Worm (Caenorhabditis elegans) whole organism, L4 larva: ENCODE results near the gene immp-2.

ENCODE experiments used
- T20F7.1 ChIP-seq: fragments of 200-800 bp; sonication (Bioruptor generic); optimal IDR thresholded peaks from 2 replicates; lab custom pipeline; 2018; ENCODE audit warnings: mild to moderate bottlenecking, missing genetic modification characterization, missing compliant biosample characterization
- Y105C5A.15 ChIP-seq: fragments of 200-800 bp; sonication (Bioruptor generic); IDR thresholded peaks from 2 replicates; pipeline ENCODE4 v1.3.6; 2022; ENCODE audit warnings: missing genetic modification characterization, missing compliant biosample characterization
- arid-1 ChIP-seq: fragments of 200-800 bp; sonication (Bioruptor generic); conservative IDR thresholded peaks from 2 replicates; pipeline ENCODE4 v1.3.6; 2022; ENCODE audit warnings: missing genetic modification reagents, missing genetic modification characterization, missing compliant biosample characterization
- attf-4 ChIP-seq: sonication (generic microtip); optimal IDR thresholded peaks from 3 replicates; lab custom pipeline; 2017; ENCODE audit warnings: missing biosample characterization, missing genetic modification characterization
- ceh-20 ChIP-seq: fragments of 200-800 bp; sonication (Bioruptor generic); IDR thresholded peaks from 2 replicates; pipeline ENCODE4 v1.3.6; 2022; ENCODE audit warnings: missing genetic modification reagents, missing genetic modification characterization, missing compliant biosample characterization
- ceh-44 ChIP-seq: fragments of 200-800 bp; sonication (Bioruptor generic); IDR thresholded peaks from 2 replicates; pipeline ENCODE4 v1.3.6; 2022; ENCODE audit warnings: missing genetic modification reagents, missing genetic modification characterization, missing compliant biosample characterization
- cey-2 ChIP-seq: sonication (generic microtip); optimal IDR thresholded peaks from 3 replicates; lab custom pipeline; 2017; ENCODE audit warnings: missing genetic modification characterization, mild to moderate bottlenecking, missing compliant biosample characterization, antibody characterized with exemption, borderline replicate concordance; ENCODE audit not compliant: insufficient read depth
- daf-16 ChIP-seq, 3 experiments: sonication (generic microtip); optimal IDR thresholded peaks; 2 replicates each; lab custom pipeline; 2016 to 2017; ENCODE audit warnings: missing genetic modification characterization in 3 of 3, missing genetic modification reagents in 3 of 3, mild to moderate bottlenecking in 2 of 3, missing compliant biosample characterization in 2 of 3, missing biosample characterization in 1 of 3, moderate library complexity in 1 of 3
- daf-8 ChIP-seq: fragments of 200-800 bp; sonication (Bioruptor generic); IDR thresholded peaks from 2 replicates; pipeline ENCODE4 v1.3.6; 2022; ENCODE audit warnings: missing genetic modification characterization, missing compliant biosample characterization
- dmd-8 ChIP-seq: fragments of 200-800 bp; sonication (Bioruptor generic); IDR thresholded peaks from 2 replicates; pipeline ENCODE4 v1.3.6; 2022; ENCODE audit warnings: missing genetic modification characterization, missing compliant biosample characterization
- hif-1 ChIP-seq, 2 experiments: sonication (generic microtip); optimal IDR thresholded peaks; 2 replicates each; lab custom pipeline; 2016 to 2017; ENCODE audit warnings: missing compliant biosample characterization in 2 of 2, missing genetic modification characterization in 2 of 2, missing genetic modification reagents in 2 of 2, missing genotype in 2 of 2, mild to moderate bottlenecking in 1 of 2
- hlh-11 ChIP-seq: fragments of 200-800 bp; sonication (Bioruptor generic); optimal IDR thresholded peaks from 2 replicates; lab custom pipeline; 2018; ENCODE audit warnings: mild to moderate bottlenecking, missing genetic modification characterization, missing compliant biosample characterization
- hlh-30 ChIP-seq: sonication (generic microtip); optimal IDR thresholded peaks from 2 replicates; lab custom pipeline; 2017; ENCODE audit warnings: antibody characterized with exemption, mild to moderate bottlenecking, missing genetic modification characterization, missing compliant biosample characterization; ENCODE audit not compliant: insufficient read depth
- lsy-2 ChIP-seq, 2 experiments: fragments of 150-350 bp in 1 of 2; sonication (generic microtip) in 1 of 2; optimal IDR thresholded peaks; 2 replicates each; lab custom pipeline; 2014 to 2017; ENCODE audit warnings: missing biosample characterization in 2 of 2, missing genetic modification characterization in 2 of 2
- mep-1 ChIP-seq: fragments of 150-350 bp; sonication (generic microtip); optimal IDR thresholded peaks from 3 replicates; lab custom pipeline; 2014; ENCODE audit warnings: missing biosample characterization, missing genetic modification characterization
- mes-2 ChIP-seq: sonication (generic microtip); optimal IDR thresholded peaks from 2 replicates; lab custom pipeline; 2016; ENCODE audit warnings: missing genotype, mild to moderate bottlenecking, missing genetic modification characterization, missing compliant biosample characterization; ENCODE audit not compliant: poor library complexity, severe bottlenecking
- nhr-102 ChIP-seq: sonication (generic microtip); optimal IDR thresholded peaks from 2 replicates; lab custom pipeline; 2016; ENCODE audit warnings: mild to moderate bottlenecking, missing genetic modification characterization, moderate library complexity, missing compliant biosample characterization
- nhr-25 ChIP-seq: sonication (generic microtip); optimal IDR thresholded peaks from 2 replicates; lab custom pipeline; 2017; ENCODE audit warnings: missing genetic modification characterization, mild to moderate bottlenecking, missing compliant biosample characterization, antibody characterized with exemption, moderate library complexity, borderline replicate concordance; ENCODE audit not compliant: insufficient read depth
- nhr-28 ChIP-seq: fragments of 150-350 bp; optimal IDR thresholded peaks from 2 replicates; lab custom pipeline; 2014; ENCODE audit warnings: missing biosample characterization, missing genetic modification characterization
- pqm-1 ChIP-seq: sonication (generic microtip); optimal IDR thresholded peaks from 2 replicates; lab custom pipeline; 2017; ENCODE audit warnings: missing biosample characterization, missing genetic modification characterization
- saeg-2 ChIP-seq: fragments of 200-800 bp; sonication (Bioruptor generic); IDR thresholded peaks from 2 replicates; pipeline ENCODE4 v1.3.6; 2022; ENCODE audit warnings: missing genetic modification reagents, missing genetic modification characterization, missing compliant biosample characterization
- skn-1 ChIP-seq: fragments of 150-350 bp; optimal IDR thresholded peaks from 2 replicates; lab custom pipeline; 2014; ENCODE audit warnings: missing biosample characterization, missing genetic modification characterization
- snpc-1.2 ChIP-seq: fragments of 200-800 bp; sonication (Bioruptor generic); IDR thresholded peaks from 2 replicates; pipeline ENCODE4 v1.3.6; 2022; ENCODE audit warnings: missing genetic modification reagents, missing genetic modification characterization, missing compliant biosample characterization
- tra-1 ChIP-seq: fragments of 200-800 bp; sonication (Bioruptor generic); IDR thresholded peaks from 2 replicates; pipeline ENCODE4 v1.3.6; 2022; ENCODE audit warnings: missing genetic modification reagents, missing genetic modification characterization, missing compliant biosample characterization
- unc-130 ChIP-seq: sonication (generic microtip); optimal IDR thresholded peaks from 2 replicates; lab custom pipeline; 2016; ENCODE audit warnings: missing genetic modification reagents, missing genetic modification characterization, missing compliant biosample characterization
- unc-62 ChIP-seq, 3 experiments: fragments of 150-350 bp in 1 of 3; sonication (generic microtip); optimal IDR thresholded peaks in 2 of 3; peaks in 1 of 3; 1 replicate in 1 of 3; 2 replicates in 2 of 3; lab custom pipeline; 2014 to 2017; ENCODE audit warnings: missing biosample characterization in 3 of 3, missing genetic modification characterization in 3 of 3, missing genetic modification reagents in 3 of 3, missing genotype in 1 of 3
- zag-1 ChIP-seq: fragments of 150-350 bp; optimal IDR thresholded peaks from 2 replicates; lab custom pipeline; 2014; ENCODE audit warnings: missing biosample characterization, missing genetic modification characterization
- zfp-2 ChIP-seq: sonication (generic microtip); optimal IDR thresholded peaks from 2 replicates; lab custom pipeline; 2016; ENCODE audit warnings: mild to moderate bottlenecking, missing genetic modification characterization, missing compliant biosample characterization

The immp-2 gene

ce11 chrIV:957820-958219 lies 47.8 kb downstream of the immp-2 start (continued):
- TF ChIP-seq arid-1 (GFP tag; lab: Robert Waterston, UW) (no peak), cey-2 (no peak), hlh-30 (tag; lab: Kevin White, UChicago) (peak; percentile 92), T20F7.1 (GFP tag; lab: Kevin White, UChicago) (peak; percentile 29), hif-1 (tag; optimal IDR thresholded peaks at IDR 0.05; lab: Kevin White, UChicago) (no peak), nhr-25 (tag; lab: Kevin White, UChicago) (peak; percentile 66), snpc-1.2 (GFP tag; lab: Robert Waterston, UW) (no peak), lsy-2 (tag; optimal IDR thresholded peaks at IDR 0.05; lab: Kevin White, UChicago) (peak; percentile 35 to 77), ceh-44 (GFP tag; lab: Robert Waterston, UW) (no peak), unc-130 (GFP tag; lab: Kevin White, UChicago) (no peak), saeg-2 (GFP tag; lab: Robert Waterston, UW) (no peak), attf-4 (tag; lab: Kevin White, UChicago) (no peak), daf-16 (GFP tag; optimal IDR thresholded peaks at IDR 0.05; lab: Kevin White, UChicago) (peak in 1 of 2 experiments; percentile 16), daf-16 (tag; optimal IDR thresholded peaks at IDR 0.05; lab: Kevin White, UChicago) (no peak), skn-1 (tag; lab: Kevin White, UChicago) (no peak), hlh-11 (peak; percentile 80), mep-1 (tag; lab: Kevin White, UChicago) (peak; percentile 79), tra-1 (GFP tag; lab: Robert Waterston, UW) (no peak), Y105C5A.15 (GFP tag; lab: Robert Waterston, UW) (no peak), daf-8 (GFP tag; lab: Robert Waterston, UW) (no peak), pqm-1 (tag; lab: Kevin White, UChicago) (peak; percentile 57), nhr-102 (tag; lab: Kevin White, UChicago) (no peak), dmd-8 (GFP tag; lab: Robert Waterston, UW) (no peak), ceh-20 (GFP tag; lab: Robert Waterston, UW) (no peak), mes-2 (peak; percentile 71), unc-62 (GFP tag; optimal IDR thresholded peaks at IDR 0.05 in 1 of 2; lab: Kevin White, UChicago) (peak in 1 of 2 experiments; percentile 71), unc-62 (tag; optimal IDR thresholded peaks at IDR 0.05; lab: Kevin White, UChicago) (no peak), zfp-2 (tag; lab: Kevin White, UChicago) (no peak), nhr-28 (tag; lab: Kevin White, UChicago) (peak; percentile 98), zag-1 (tag; lab: Kevin White, UChicago) (no peak)
